Worm (Caenorhabditis elegans) whole organism, late embryonic: ENCODE data around the gene clec-50.

Experiments
- K09A11.1 ChIP-seq: sonication (generic microtip); optimal IDR thresholded peaks from 2 replicates; lab custom pipeline; 2017; ENCODE audit warnings: antibody characterized with exemption, mild to moderate bottlenecking, missing genetic modification characterization, missing compliant biosample characterization; ENCODE audit not compliant: insufficient read depth
- T23F11.4 ChIP-seq: fragments of 200-800 bp; sonication (Bioruptor generic); optimal IDR thresholded peaks from 2 replicates; lab custom pipeline; 2018; ENCODE audit warnings: mild to moderate bottlenecking, missing genetic modification characterization, missing compliant biosample characterization
- Y22D7AL.16 ChIP-seq: sonication (generic microtip); optimal IDR thresholded peaks from 2 replicates; lab custom pipeline; 2016; ENCODE audit warnings: missing genetic modification characterization, missing compliant biosample characterization
- ceh-14 ChIP-seq: sonication (generic microtip); optimal IDR thresholded peaks from 2 replicates; lab custom pipeline; 2016; ENCODE audit warnings: missing genotype, missing genetic modification characterization, missing compliant biosample characterization
- ceh-19 ChIP-seq: fragments of 200-800 bp; sonication (Bioruptor generic); optimal IDR thresholded peaks from 2 replicates; lab custom pipeline; 2018; ENCODE audit warnings: mild to moderate bottlenecking, missing genetic modification characterization, missing compliant biosample characterization
- ceh-22 ChIP-seq: sonication (generic microtip); optimal IDR thresholded peaks from 2 replicates; lab custom pipeline; 2017; ENCODE audit warnings: missing biosample characterization, missing genetic modification characterization
- ceh-24 ChIP-seq: sonication (generic microtip); optimal IDR thresholded peaks from 2 replicates; lab custom pipeline; 2016; ENCODE audit warnings: mild to moderate bottlenecking, missing genetic modification characterization, missing compliant biosample characterization
- ceh-34 ChIP-seq: sonication (generic microtip); optimal IDR thresholded peaks from 2 replicates; lab custom pipeline; 2016; ENCODE audit warnings: mild to moderate bottlenecking, missing genetic modification characterization, missing compliant biosample characterization
- ceh-45 ChIP-seq: fragments of 200-800 bp; sonication (Bioruptor generic); IDR thresholded peaks from 2 replicates; pipeline ENCODE4 v1.3.6; 2022; ENCODE audit warnings: missing genetic modification reagents, missing genetic modification characterization, missing compliant biosample characterization
- ceh-6 ChIP-seq: fragments of 200-800 bp; sonication (Bioruptor generic); optimal IDR thresholded peaks from 2 replicates; lab custom pipeline; 2018; ENCODE audit warnings: mild to moderate bottlenecking, missing genetic modification characterization, missing compliant biosample characterization
- che-1 ChIP-seq: sonication (generic microtip); optimal IDR thresholded peaks from 2 replicates; lab custom pipeline; 2016; ENCODE audit warnings: mild to moderate bottlenecking, missing genetic modification characterization, missing compliant biosample characterization
- dmd-4 ChIP-seq: sonication (generic microtip); optimal IDR thresholded peaks from 2 replicates; lab custom pipeline; 2016; ENCODE audit warnings: borderline replicate concordance, missing genetic modification characterization, missing compliant biosample characterization
- dve-1 ChIP-seq: sonication (generic microtip); optimal IDR thresholded peaks from 2 replicates; lab custom pipeline; 2017; ENCODE audit warnings: antibody characterized with exemption, mild to moderate bottlenecking, missing genetic modification characterization, missing compliant biosample characterization
- elt-2 ChIP-seq: sonication (generic microtip); optimal IDR thresholded peaks from 2 replicates; lab custom pipeline; 2016; ENCODE audit warnings: missing genetic modification reagents, missing genetic modification characterization, missing compliant biosample characterization
- fax-1 ChIP-seq: sonication (generic microtip); optimal IDR thresholded peaks from 2 replicates; lab custom pipeline; 2016; ENCODE audit warnings: missing genotype, missing genetic modification characterization, missing compliant biosample characterization
- hlh-13 ChIP-seq: fragments of 200-800 bp; sonication (Bioruptor generic); optimal IDR thresholded peaks from 2 replicates; lab custom pipeline; 2018; ENCODE audit warnings: mild to moderate bottlenecking, missing genetic modification characterization, missing compliant biosample characterization
- hlh-15 ChIP-seq: sonication (generic microtip); optimal IDR thresholded peaks from 2 replicates; lab custom pipeline; 2016; ENCODE audit warnings: missing genetic modification characterization, missing compliant biosample characterization
- hlh-6 ChIP-seq: sonication (generic microtip); optimal IDR thresholded peaks from 2 replicates; lab custom pipeline; 2016; ENCODE audit warnings: missing genotype, missing genetic modification characterization, missing compliant biosample characterization
- hlh-8 ChIP-seq: sonication (generic microtip); optimal IDR thresholded peaks from 2 replicates; lab custom pipeline; 2016; ENCODE audit warnings: missing genotype, missing genetic modification characterization, missing compliant biosample characterization
- lin-11 ChIP-seq: fragments of 200-800 bp; sonication (Bioruptor generic); optimal IDR thresholded peaks from 2 replicates; lab custom pipeline; 2018; ENCODE audit warnings: mild to moderate bottlenecking, missing genetic modification characterization, missing compliant biosample characterization
- madf-2 ChIP-seq: sonication (generic microtip); optimal IDR thresholded peaks from 2 replicates; lab custom pipeline; 2017; ENCODE audit warnings: missing genetic modification characterization, missing compliant biosample characterization
- mec-3 ChIP-seq: sonication (generic microtip); optimal IDR thresholded peaks from 2 replicates; lab custom pipeline; 2016; ENCODE audit warnings: borderline replicate concordance, missing genetic modification characterization, missing compliant biosample characterization
- nfya-1 ChIP-seq: sonication (generic microtip); optimal IDR thresholded peaks from 2 replicates; lab custom pipeline; 2017; ENCODE audit warnings: missing genetic modification characterization, mild to moderate bottlenecking, missing compliant biosample characterization, antibody characterized with exemption, moderate library complexity
- odd-2 ChIP-seq: sonication (generic microtip); optimal IDR thresholded peaks from 2 replicates; lab custom pipeline; 2017; ENCODE audit warnings: antibody characterized with exemption, mild to moderate bottlenecking, missing genetic modification characterization, missing compliant biosample characterization
- pag-3 ChIP-seq: sonication (generic microtip); optimal IDR thresholded peaks from 2 replicates; lab custom pipeline; 2016; ENCODE audit warnings: missing compliant biosample characterization, missing genetic modification characterization, borderline replicate concordance
- pat-9 ChIP-seq: fragments of 200-800 bp; sonication (Bioruptor generic); optimal IDR thresholded peaks from 2 replicates; lab custom pipeline; 2018; ENCODE audit warnings: mild to moderate bottlenecking, missing genetic modification characterization, moderate library complexity, missing compliant biosample characterization
- pha-4 ChIP-seq: fragments of 150-350 bp; optimal IDR thresholded peaks from 2 replicates; lab custom pipeline; 2018; ENCODE audit warnings: missing biosample characterization, missing genetic modification reagents, missing genetic modification characterization
- pros-1 ChIP-seq: fragments of 150-350 bp; optimal IDR thresholded peaks from 2 replicates; lab custom pipeline; 2014; ENCODE audit warnings: missing biosample characterization, missing genetic modification reagents, missing genetic modification characterization
- ref-2 ChIP-seq: sonication (generic microtip); optimal IDR thresholded peaks from 2 replicates; lab custom pipeline; 2016; ENCODE audit warnings: missing genetic modification characterization, missing compliant biosample characterization
- rnt-1 ChIP-seq: sonication (generic microtip); optimal IDR thresholded peaks from 2 replicates; lab custom pipeline; 2016; ENCODE audit warnings: missing genetic modification characterization, missing compliant biosample characterization
- sox-2 ChIP-seq: fragments of 200-800 bp; sonication (Bioruptor generic); IDR thresholded peaks from 2 replicates; pipeline ENCODE4 v1.3.6; 2022; ENCODE audit warnings: missing genetic modification reagents, missing genetic modification characterization, missing compliant biosample characterization
- sox-4 ChIP-seq: sonication (generic microtip); optimal IDR thresholded peaks from 2 replicates; lab custom pipeline; 2017; ENCODE audit warnings: mild to moderate bottlenecking, missing genetic modification characterization, inconsistent platforms, missing compliant biosample characterization
- tbx-7 ChIP-seq: sonication (generic microtip); optimal IDR thresholded peaks from 2 replicates; lab custom pipeline; 2016; ENCODE audit warnings: missing genotype, missing genetic modification characterization, missing compliant biosample characterization
- ttx-3 ChIP-seq: sonication (generic microtip); optimal IDR thresholded peaks from 2 replicates; lab custom pipeline; 2016; ENCODE audit warnings: missing genetic modification reagents, missing genetic modification characterization, missing compliant biosample characterization
- unc-55 ChIP-seq: sonication (generic microtip); optimal IDR thresholded peaks from 2 replicates; lab custom pipeline; 2017; ENCODE audit warnings: missing biosample characterization, missing genetic modification reagents, missing genetic modification characterization
- ztf-16 ChIP-seq: sonication (generic microtip); optimal IDR thresholded peaks from 2 replicates; lab custom pipeline; 2017; ENCODE audit warnings: missing genetic modification characterization, missing compliant biosample characterization

clec-50 gene

ce11 chrV:19794931-19795330 is 39.8 kb upstream of the clec-50 start, which contains the start of gene M162.7:
Gene M162.7, minus strand, starts transcription at chrV:19795031.
- TF ChIP-seq K09A11.1 (tag; lab: Kevin White, UChicago) (no peak), ref-2 (tag; lab: Kevin White, UChicago) (no peak), madf-2 (no peak), ceh-34 (no peak), rnt-1 (tag; lab: Kevin White, UChicago) (no peak), pha-4 (no peak), dve-1 (tag; lab: Kevin White, UChicago) (no peak), hlh-6 (no peak), sox-2 (GFP tag; lab: Robert Waterston, UW) (no peak), ztf-16 (tag; lab: Kevin White, UChicago) (no peak), odd-2 (tag; lab: Kevin White, UChicago) (no peak)

- TF ChIP-seq nfya-1 (tag; lab: Kevin White, UChicago) (no peak), Y22D7AL.16 (tag; lab: Kevin White, UChicago) (no peak), pha-4 (no peak), ceh-19 (GFP tag; lab: Kevin White, UChicago) (no peak), ref-2 (tag; lab: Kevin White, UChicago) (no peak), ceh-6 (GFP tag; lab: Kevin White, UChicago) (no peak), T23F11.4 (GFP tag; lab: Kevin White, UChicago) (no peak), pag-3 (tag; lab: Kevin White, UChicago) (no peak), sox-2 (GFP tag; lab: Robert Waterston, UW) (no peak), ceh-24 (no peak), tbx-7 (tag; lab: Kevin White, UChicago) (no peak), hlh-15 (no peak), pat-9 (tag; lab: Kevin White, UChicago) (no peak), hlh-8 (tag; lab: Kevin White, UChicago) (no peak)
These were observed 35.1 kb upstream of the clec-50 start for ce11 chrV:19790248-19790647.

ce11 chrV:19788360-19788759 is 33.2 kb upstream of the clec-50 start, which contains the start of gene clec-258:
Gene clec-258, plus strand, starts transcription at chrV:19788440.
- TF ChIP-seq lin-11 (tag; lab: Kevin White, UChicago) = no peak
- peak; percentile 55 for TF ChIP-seq elt-2
- TF ChIP-seq, all 69 proteins: peak for 1

ce11 chrV:19783829-19784228 is 28.7 kb upstream of the clec-50 start, which contains the start of gene srt-45:
Gene srt-45, plus strand, starts transcription at chrV:19784129.
- TF ChIP-seq che-1 (tag; lab: Kevin White, UChicago) (no peak), ceh-6 (GFP tag; lab: Kevin White, UChicago) (no peak), ttx-3 (tag; lab: Kevin White, UChicago) (no peak), T23F11.4 (GFP tag; lab: Kevin White, UChicago) (no peak), sox-4 (tag; lab: Kevin White, UChicago) (no peak), ceh-45 (GFP tag; lab: Robert Waterston, UW) (no peak), lin-11 (tag; lab: Kevin White, UChicago) (no peak)

- TF ChIP-seq unc-55 (no peak), T23F11.4 (GFP tag; lab: Kevin White, UChicago) (no peak), nfya-1 (tag; lab: Kevin White, UChicago) (no peak), hlh-6 (no peak), odd-2 (tag; lab: Kevin White, UChicago) (no peak), ceh-14 (no peak), tbx-7 (tag; lab: Kevin White, UChicago) (no peak), ceh-24 (no peak), mec-3 (tag; lab: Kevin White, UChicago) (no peak), fax-1 (no peak), Y22D7AL.16 (tag; lab: Kevin White, UChicago) (no peak), hlh-13 (GFP tag; lab: Kevin White, UChicago) (no peak), pros-1 (tag; lab: Kevin White, UChicago) (no peak), ceh-6 (GFP tag; lab: Kevin White, UChicago) (no peak), ceh-22 (tag; lab: Kevin White, UChicago) (no peak), dmd-4 (tag; lab: Kevin White, UChicago) (no peak), ttx-3 (tag; lab: Kevin White, UChicago) (no peak)
These were observed 24.1 kb upstream of the clec-50 start for ce11 chrV:19779220-19779619.
